ENCODE assay signal across 5 fruit fly cellular contexts in genomic region chrX:9075641-9076324, dm6.
TF ChIP-seq lines count a peak whose summit lies in the region.

No protein-coding gene starts in this region.

- TF ChIP-seq CTCF in whole organism, embryonic (GFP tag; optimal IDR thresholded peaks at IDR 0.05; lab: Kevin White, UChicago) = no peak

TF ChIP-seq in whole organism, adult, 20 proteins besides CTCF, POLR2A, EP300 and RAD21:
- peak; percentile 11 for TF ChIP-seq toe (GFP tag; optimal IDR thresholded peaks at IDR 0.05; lab: Kevin White, UChicago)
- peak; percentile 32 for TF ChIP-seq CG1620 (GFP tag; optimal IDR thresholded peaks at IDR 0.05; lab: Kevin White, UChicago)
- no peak for TF ChIP-seq Hr96 (GFP tag; optimal IDR thresholded peaks at IDR 0.05; lab: Kevin White, UChicago)
- peak; percentile 1 for TF ChIP-seq CG7101 (tag; optimal IDR thresholded peaks at IDR 0.05; lab: Kevin White, UChicago)
- no peak for TF ChIP-seq cnc (optimal IDR thresholded peaks at IDR 0.05; lab: Kevin White, UChicago)
- peak; percentile 25 for TF ChIP-seq Mnt (GFP tag; optimal IDR thresholded peaks at IDR 0.05; lab: Kevin White, UChicago)
- TF ChIP-seq kay (GFP tag; lab: Kevin White, UChicago; ENCODE audit: borderline replicate concordance) = peak; percentile 33
- TF ChIP-seq CG11617 (GFP tag; optimal IDR thresholded peaks at IDR 0.05; lab: Kevin White, UChicago) = no peak
- TF ChIP-seq CG12768 (GFP tag; optimal IDR thresholded peaks at IDR 0.05; lab: Kevin White, UChicago) = no peak
- no peak for TF ChIP-seq CG5204 (GFP tag; optimal IDR thresholded peaks at IDR 0.05; lab: Kevin White, UChicago)

TF ChIP-seq in whole organism, embryonic, 481 proteins besides CTCF, POLR2A, EP300 and RAD21 (continues in another document):
- TF ChIP-seq cg (GFP tag; optimal IDR thresholded peaks at IDR 0.05; lab: Kevin White, UChicago) (no peak), sens (GFP tag; lab: Kevin White, UChicago) (peak; percentile 64), dmrt99B (tag; optimal IDR thresholded peaks at IDR 0.05; lab: Kevin White, UChicago) (peak; percentile 61), Oli (tag; optimal IDR thresholded peaks at IDR 0.05; lab: Kevin White, UChicago) (peak; percentile 16), grn (GFP tag; optimal IDR thresholded peaks at IDR 0.05; lab: Kevin White, UChicago) (no peak), tup (GFP tag; optimal IDR thresholded peaks at IDR 0.05; lab: Kevin White, UChicago) (no peak), Sox102F (GFP tag; optimal IDR thresholded peaks at IDR 0.05; lab: Kevin White, UChicago) (peak; percentile 33), CG13424 (tag; optimal IDR thresholded peaks at IDR 0.05; lab: Kevin White, UChicago) (peak; percentile 34), Neu2 (GFP tag; optimal IDR thresholded peaks at IDR 0.05; lab: Kevin White, UChicago; ENCODE audit: borderline replicate concordance) (no peak), CG17328 (GFP tag; IDR thresholded peaks at IDR 0.05; lab: Robert Waterston, UW) (no peak), nom (GFP tag; optimal IDR thresholded peaks at IDR 0.05; lab: Kevin White, UChicago) (peak; percentile 62), CoRest (tag; optimal IDR thresholded peaks at IDR 0.05; lab: Kevin White, UChicago) (peak; percentile 15), CG8388 (GFP tag; optimal IDR thresholded peaks at IDR 0.05; lab: Kevin White, UChicago) (no peak), Hr51 (GFP tag; optimal IDR thresholded peaks at IDR 0.05; lab: Kevin White, UChicago) (peak in 1 of 2 experiments; percentile 29), CG9817 (tag; optimal IDR thresholded peaks at IDR 0.05; lab: Kevin White, UChicago) (no peak), CG7357 (GFP tag; IDR thresholded peaks at IDR 0.05; lab: Robert Waterston, UW) (no peak), Lpt (GFP tag; optimal IDR thresholded peaks at IDR 0.05; lab: Kevin White, UChicago) (no peak), Blimp-1 (GFP tag; optimal IDR thresholded peaks at IDR 0.05; lab: Kevin White, UChicago) (peak; percentile 26), Pdp1 (GFP tag; optimal IDR thresholded peaks at IDR 0.05; lab: Kevin White, UChicago) (peak in 1 of 2 experiments; percentile 2), crc (GFP tag; optimal IDR thresholded peaks at IDR 0.05; lab: Kevin White, UChicago) (no peak), nmo (GFP tag; optimal IDR thresholded peaks at IDR 0.05; lab: Kevin White, UChicago) (peak; percentile 47)

TF ChIP-seq in whole organism, prepupa, 60 proteins besides CTCF, POLR2A, EP300 and RAD21 (continues in another document):
- peak; percentile 43 for TF ChIP-seq CG10631 (GFP tag; optimal IDR thresholded peaks at IDR 0.05; lab: Kevin White, UChicago)
- TF ChIP-seq Sox14 (GFP tag; optimal IDR thresholded peaks at IDR 0.05; lab: Kevin White, UChicago) = peak; percentile 64
- TF ChIP-seq ss (GFP tag; optimal IDR thresholded peaks at IDR 0.05; lab: Kevin White, UChicago) = peak in 1 of 2 experiments; percentile 70
- peak; percentile 68 for TF ChIP-seq CG11762 (GFP tag; optimal IDR thresholded peaks at IDR 0.05; lab: Kevin White, UChicago; ENCODE audit: insufficient read depth)
- peak; percentile 4 for TF ChIP-seq Eip93F (GFP tag; optimal IDR thresholded peaks at IDR 0.05; lab: Kevin White, UChicago)
- peak; percentile 72 for TF ChIP-seq OdsH (GFP tag; optimal IDR thresholded peaks at IDR 0.05; lab: Kevin White, UChicago)
- peak; percentile 59; the same call in 2 of the 3 replicates for TF ChIP-seq eg (GFP tag; IDR thresholded peaks at IDR 0.05; lab: Robert Waterston, UW)
- TF ChIP-seq cyc (GFP tag; optimal IDR thresholded peaks at IDR 0.05; lab: Kevin White, UChicago) = peak; percentile 60
- TF ChIP-seq CG8632 (GFP tag; optimal IDR thresholded peaks at IDR 0.05; lab: Kevin White, UChicago) = peak; percentile 61
- TF ChIP-seq CG31627 (GFP tag; optimal IDR thresholded peaks at IDR 0.05; lab: Kevin White, UChicago) = peak; percentile 61
- peak; percentile 53 for TF ChIP-seq CG7368 (GFP tag; optimal IDR thresholded peaks at IDR 0.05; lab: Kevin White, UChicago)
- peak; percentile 52 for TF ChIP-seq Blimp-1 (GFP tag; optimal IDR thresholded peaks at IDR 0.05; lab: Kevin White, UChicago)
- TF ChIP-seq CG16779 (tag; optimal IDR thresholded peaks at IDR 0.05; lab: Kevin White, UChicago) = peak; percentile 46
- TF ChIP-seq CG15336 (GFP tag; IDR thresholded peaks at IDR 0.05; lab: Robert Waterston, UW) = peak; percentile 49
- peak; percentile 92 for TF ChIP-seq Eip78C (GFP tag; lab: Kevin White, UChicago)
- peak; percentile 50 for TF ChIP-seq CG4318 (GFP tag; optimal IDR thresholded peaks at IDR 0.05; lab: Kevin White, UChicago)
- peak in 1 of 2 experiments; percentile 76 for TF ChIP-seq salr (GFP tag; optimal IDR thresholded peaks at IDR 0.05; lab: Kevin White, UChicago)
- TF ChIP-seq vri (GFP tag; optimal IDR thresholded peaks at IDR 0.05; lab: Kevin White, UChicago) = peak; percentile 32
- TF ChIP-seq CG6808 (GFP tag; optimal IDR thresholded peaks at IDR 0.05; lab: Kevin White, UChicago) = peak; percentile 70
- TF ChIP-seq Sox102F (GFP tag; optimal IDR thresholded peaks at IDR 0.05; lab: Kevin White, UChicago) = peak; percentile 59
- TF ChIP-seq Met (GFP tag; optimal IDR thresholded peaks at IDR 0.05; lab: Kevin White, UChicago) = peak; percentile 71

TF ChIP-seq in whole organism, pupa, 21 proteins besides CTCF, POLR2A, EP300 and RAD21:
- no peak for TF ChIP-seq CG12605 (GFP tag; IDR thresholded peaks at IDR 0.05; lab: Robert Waterston, UW)
- peak; percentile 59 for TF ChIP-seq CG32121 (GFP tag; IDR thresholded peaks at IDR 0.05; lab: Robert Waterston, UW)
- no peak for TF ChIP-seq rn (GFP tag; IDR thresholded peaks at IDR 0.05; lab: Robert Waterston, UW)
- TF ChIP-seq fd96Ca (GFP tag; IDR thresholded peaks at IDR 0.05; lab: Robert Waterston, UW) = 0 out of 3 replicates have a peak, but pooled peaks have one; percentile 36
- no peak for TF ChIP-seq EcR (GFP tag; optimal IDR thresholded peaks at IDR 0.05; lab: Kevin White, UChicago)
- TF ChIP-seq Pif1A (GFP tag; optimal IDR thresholded peaks at IDR 0.05; lab: Kevin White, UChicago) = peak; percentile 74
- TF ChIP-seq CG15710 (tag; optimal IDR thresholded peaks at IDR 0.05; lab: Kevin White, UChicago) = peak; percentile 44
- TF ChIP-seq D1 (tag; optimal IDR thresholded peaks at IDR 0.05; lab: Kevin White, UChicago) = no peak
- TF ChIP-seq Pif1B (GFP tag; optimal IDR thresholded peaks at IDR 0.05; lab: Kevin White, UChicago) = peak; percentile 30
- no peak for TF ChIP-seq CG10348 (GFP tag; IDR thresholded peaks at IDR 0.05; lab: Robert Waterston, UW)
- TF ChIP-seq Ets98B (GFP tag; IDR thresholded peaks at IDR 0.05; lab: Robert Waterston, UW) = no peak
- TF ChIP-seq CG17806 (tag; optimal IDR thresholded peaks at IDR 0.05; lab: Kevin White, UChicago) = peak; percentile 2
- peak; percentile 35; the same call in 1 of the 3 replicates for TF ChIP-seq CG4496 (GFP tag; IDR thresholded peaks at IDR 0.05; lab: Robert Waterston, UW)
- TF ChIP-seq CG8159 (tag; optimal IDR thresholded peaks at IDR 0.05; lab: Kevin White, UChicago) = peak; percentile 64
- TF ChIP-seq CG9948 (tag; optimal IDR thresholded peaks at IDR 0.05; lab: Kevin White, UChicago) = peak; percentile 1
- TF ChIP-seq Snoo (tag; optimal IDR thresholded peaks at IDR 0.05; lab: Kevin White, UChicago) = peak; percentile 67
- TF ChIP-seq CG8301 (tag; optimal IDR thresholded peaks at IDR 0.05; lab: Kevin White, UChicago) = peak; percentile 44
- TF ChIP-seq CG13204 (GFP tag; optimal IDR thresholded peaks at IDR 0.05; lab: Kevin White, UChicago) = no peak
- TF ChIP-seq gl (tag; optimal IDR thresholded peaks at IDR 0.05; lab: Kevin White, UChicago) = no peak
- peak; percentile 56 for TF ChIP-seq CG14655 (GFP tag; optimal IDR thresholded peaks at IDR 0.05; lab: Kevin White, UChicago)
- no peak for TF ChIP-seq CG34367 (tag; optimal IDR thresholded peaks at IDR 0.05; lab: Kevin White, UChicago)

TF ChIP-seq in whole organism, wandering third instar larva, 38 proteins besides CTCF, POLR2A, EP300 and RAD21:
- TF ChIP-seq Rel (GFP tag; optimal IDR thresholded peaks at IDR 0.05; lab: Kevin White, UChicago) (no peak), Rel (tag; optimal IDR thresholded peaks at IDR 0.05; lab: Kevin White, UChicago) (no peak), br (GFP tag; optimal IDR thresholded peaks at IDR 0.05; lab: Kevin White, UChicago) (peak; percentile 35), psq (GFP tag; optimal IDR thresholded peaks at IDR 0.05; lab: Kevin White, UChicago) (peak; percentile 6), Hnf4 (GFP tag; optimal IDR thresholded peaks at IDR 0.05; lab: Kevin White, UChicago) (peak; percentile 11), woc (GFP tag; optimal IDR thresholded peaks at IDR 0.05; lab: Kevin White, UChicago) (peak; percentile 27), h (GFP tag; optimal IDR thresholded peaks at IDR 0.05; lab: Kevin White, UChicago) (peak; percentile 49), ey (GFP tag; optimal IDR thresholded peaks at IDR 0.05; lab: Kevin White, UChicago) (peak; percentile 58), foxo (GFP tag; optimal IDR thresholded peaks at IDR 0.05; lab: Kevin White, UChicago) (peak in 1 of 2 experiments; percentile 30), Vsx2 (GFP tag; optimal IDR thresholded peaks at IDR 0.05; lab: Kevin White, UChicago; ENCODE audit: partially characterized antibody) (no peak), dmrt93B (GFP tag; optimal IDR thresholded peaks at IDR 0.05; lab: Kevin White, UChicago) (peak; percentile 25), rgr (GFP tag; optimal IDR thresholded peaks at IDR 0.05; lab: Kevin White, UChicago) (peak; percentile 34), fru (GFP tag; optimal IDR thresholded peaks at IDR 0.05; lab: Kevin White, UChicago) (peak; percentile 59), HLH106 (tag; optimal IDR thresholded peaks at IDR 0.05; lab: Kevin White, UChicago) (peak; percentile 29), Sp1 (GFP tag; optimal IDR thresholded peaks at IDR 0.05; lab: Kevin White, UChicago) (peak; percentile 35), sv (GFP tag; optimal IDR thresholded peaks at IDR 0.05; lab: Kevin White, UChicago) (no peak)
